Worm (Caenorhabditis elegans) whole organism, dauer: ENCODE results near the gene EGAP1.5.

ENCODE experiments used
- unc-62 ChIP-seq: sonication (generic microtip); optimal IDR thresholded peaks from 2 replicates; lab custom pipeline; 2017; ENCODE audit warnings: missing biosample characterization, missing genetic modification reagents, missing genetic modification characterization

Gene EGAP1.5

ce11 chrIII:5931433-5931994 lies at the start of gene EGAP1.5:
TSS of gene EGAP1.5 (plus strand) at chrIII:5931721.
- no peak for TF ChIP-seq unc-62 (GFP tag; lab: Kevin White, UChicago)

DNA sequence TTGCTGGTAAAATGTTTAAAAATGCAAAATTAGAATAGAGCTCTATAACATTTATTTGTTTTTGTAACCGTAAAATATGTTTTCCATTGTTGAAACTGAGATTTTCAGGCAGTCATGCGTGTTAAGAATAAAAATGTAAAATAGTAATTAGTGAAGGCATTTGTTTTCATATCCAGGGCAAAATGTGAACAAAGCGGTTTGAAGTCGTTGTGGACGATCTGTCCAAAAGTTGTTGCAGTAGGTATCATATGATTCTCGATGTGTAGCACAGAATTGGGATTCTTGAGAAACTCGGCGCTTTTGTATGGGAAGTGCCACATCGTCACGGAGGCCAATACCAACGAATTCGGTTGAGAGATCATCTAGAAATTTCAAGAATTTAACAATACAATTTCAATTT lies 49.2 kb upstream of the EGAP1.5 start:
- no peak for TF ChIP-seq unc-62 (GFP tag; lab: Kevin White, UChicago)

ce11 chrIII:5882823-5883222 lies 48.7 kb upstream of the EGAP1.5 start, which contains the start of gene F01F1.14:
TSS of gene F01F1.14 (minus strand) at chrIII:5882923.
- TF ChIP-seq unc-62 (GFP tag; lab: Kevin White, UChicago) = no peak

ce11 chrIII:5883517-5883916 lies 48.0 kb upstream of the EGAP1.5 start:
- no peak for TF ChIP-seq unc-62 (GFP tag; lab: Kevin White, UChicago)

ce11 chrIII:5884007-5884406 lies 47.5 kb upstream of the EGAP1.5 start, which contains the start of gene C28H8.5:
TSS of gene C28H8.5 (plus strand) at chrIII:5884307.
- TF ChIP-seq unc-62 (GFP tag; lab: Kevin White, UChicago) = no peak

DNA sequence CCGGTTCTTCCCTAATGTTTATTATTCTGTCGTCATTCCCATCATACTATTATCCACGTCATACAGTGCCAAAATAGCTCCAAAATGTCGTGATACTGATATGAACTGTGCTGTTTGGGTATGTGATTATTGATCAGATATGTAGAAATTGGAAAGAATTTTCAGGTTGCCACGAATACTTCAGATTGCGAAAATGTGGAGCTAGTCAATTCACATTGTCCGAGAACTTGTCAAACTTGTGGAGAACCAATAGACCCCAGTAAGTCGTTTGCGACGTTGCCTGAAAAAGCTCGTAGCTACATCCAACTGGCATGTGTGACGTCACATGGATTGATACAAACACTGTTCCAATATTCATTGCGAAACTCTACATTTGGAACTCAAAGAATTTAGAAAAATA lies 47.1 kb upstream of the EGAP1.5 start:
- TF ChIP-seq unc-62 (GFP tag; lab: Kevin White, UChicago) = no peak

ce11 chrIII:5886893-5887292 lies 44.6 kb upstream of the EGAP1.5 start, which contains the start of gene C28H8.7:
TSS of gene C28H8.7 (minus strand) at chrIII:5886993.
- TF ChIP-seq unc-62 (GFP tag; lab: Kevin White, UChicago) = no peak

DNA sequence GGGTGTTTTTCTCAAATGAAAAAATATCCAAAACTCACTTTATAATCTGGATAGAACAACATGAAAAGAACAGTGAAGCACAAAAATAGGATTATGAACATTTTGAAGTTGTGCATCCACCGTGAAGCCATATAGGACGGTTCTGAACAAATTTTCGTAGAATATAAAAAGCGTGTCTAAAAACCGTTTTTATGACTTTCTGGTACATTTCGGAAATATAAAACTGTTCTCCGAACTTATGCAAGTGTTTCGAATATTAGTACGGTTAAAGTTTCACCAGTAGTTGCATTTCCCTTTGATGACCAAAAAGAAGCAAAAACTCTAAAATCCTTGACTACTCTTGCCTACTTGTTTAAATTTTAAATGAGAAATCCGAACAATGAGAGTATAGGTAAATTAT lies 42.8 kb upstream of the EGAP1.5 start, which contains the start of gene C28H8.8:
Gene C28H8.8, minus strand, starts transcription at position 101 of the 400 bp plus-strand sequence.
- no peak for TF ChIP-seq unc-62 (GFP tag; lab: Kevin White, UChicago)

DNA sequence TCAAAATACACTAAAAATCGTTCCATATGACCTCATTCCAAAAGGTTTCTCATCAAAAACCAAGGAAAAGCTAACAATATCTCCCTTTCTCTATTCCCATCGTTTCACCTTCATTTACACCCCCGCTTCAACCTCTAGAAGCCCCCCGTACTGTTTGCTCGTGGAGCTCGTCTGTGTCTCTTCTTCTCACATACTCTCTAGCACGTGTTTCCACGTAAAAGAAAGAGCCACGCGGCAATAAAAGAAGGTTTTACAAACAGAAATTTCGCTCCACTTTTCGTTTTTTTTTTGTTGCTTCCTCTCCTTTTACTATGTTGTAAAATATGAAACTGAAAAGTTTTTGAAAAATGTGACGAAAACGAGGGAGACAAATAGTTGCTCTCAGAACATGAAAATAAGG lies 38.6 kb upstream of the EGAP1.5 start:
- TF ChIP-seq unc-62 (GFP tag; lab: Kevin White, UChicago) = no peak

ce11 chrIII:5895913-5896312 lies 35.6 kb upstream of the EGAP1.5 start, which contains the start of gene pxl-1:
TSS of gene pxl-1 (minus strand) at chrIII:5896013.
- TF ChIP-seq unc-62 (GFP tag; lab: Kevin White, UChicago) = no peak

- no peak for TF ChIP-seq unc-62 (GFP tag; lab: Kevin White, UChicago)
Measured at ce11 chrIII:5897468-5897867, 34.1 kb upstream of the EGAP1.5 start.

DNA sequence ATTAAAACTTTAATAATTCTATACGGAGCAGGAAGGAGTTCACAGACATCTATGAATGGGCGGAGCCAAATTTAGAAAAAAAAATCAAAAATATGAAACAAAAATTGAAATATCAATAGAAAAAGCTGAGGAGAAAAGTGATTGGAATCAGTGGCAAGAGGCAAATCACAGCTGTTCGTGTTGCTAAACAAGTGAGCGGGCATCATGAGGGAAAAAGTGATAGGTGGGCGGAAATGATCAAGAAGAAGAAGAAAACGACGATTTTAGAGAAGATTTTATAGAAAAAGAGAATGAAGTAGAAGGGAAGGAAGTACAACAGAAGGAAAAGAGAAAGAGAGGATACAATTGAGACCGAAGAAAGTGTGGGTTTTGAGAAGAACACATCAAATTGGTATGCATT lies 32.9 kb upstream of the EGAP1.5 start:
- TF ChIP-seq unc-62 (GFP tag; lab: Kevin White, UChicago) = no peak

DNA sequence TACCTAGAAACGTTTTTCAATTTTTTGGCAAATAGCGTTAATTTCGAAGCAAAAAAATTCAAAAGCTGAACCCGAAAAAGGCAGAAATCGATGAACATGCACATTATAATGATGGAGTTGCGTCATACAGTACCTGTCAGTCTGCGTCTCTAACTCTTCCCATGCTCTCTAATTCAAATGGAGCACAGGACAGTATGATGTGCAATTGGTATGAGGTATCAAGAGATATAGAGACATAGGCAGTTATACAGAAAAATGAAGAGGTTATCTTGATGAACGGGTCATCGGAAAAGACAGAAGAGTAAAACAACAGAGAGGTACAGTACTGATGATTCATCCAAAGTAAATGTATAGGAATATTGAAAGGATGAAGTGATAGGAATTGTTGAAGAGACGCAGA lies 30.8 kb upstream of the EGAP1.5 start:
- no peak for TF ChIP-seq unc-62 (GFP tag; lab: Kevin White, UChicago)

- no peak for TF ChIP-seq unc-62 (GFP tag; lab: Kevin White, UChicago)
Measured at ce11 chrIII:5902558-5902957, 29.0 kb upstream of the EGAP1.5 start.

DNA sequence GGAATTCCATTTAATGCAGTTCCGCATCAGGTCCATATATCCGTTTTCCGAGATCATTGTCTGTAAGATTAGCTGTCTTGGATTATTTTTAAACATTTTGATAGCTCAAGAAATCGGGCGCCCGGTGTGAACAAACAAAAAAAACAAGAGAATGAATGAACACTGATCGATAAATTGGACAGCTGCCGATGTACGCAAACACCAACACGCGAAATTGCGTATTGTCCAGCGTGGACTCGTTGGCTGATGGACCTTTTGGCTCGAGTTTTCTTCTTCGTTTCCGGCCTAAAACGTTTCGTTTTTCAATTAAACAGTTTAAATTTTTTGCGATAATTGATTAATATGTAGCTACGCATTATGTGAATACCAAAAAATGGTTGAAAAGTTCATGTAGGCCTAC lies 25.5 kb upstream of the EGAP1.5 start, which contains the start of gene dpff-1:
Gene dpff-1, minus strand, starts transcription at position 288 of the 400 bp plus-strand sequence.
- TF ChIP-seq unc-62 (GFP tag; lab: Kevin White, UChicago) = no peak

DNA sequence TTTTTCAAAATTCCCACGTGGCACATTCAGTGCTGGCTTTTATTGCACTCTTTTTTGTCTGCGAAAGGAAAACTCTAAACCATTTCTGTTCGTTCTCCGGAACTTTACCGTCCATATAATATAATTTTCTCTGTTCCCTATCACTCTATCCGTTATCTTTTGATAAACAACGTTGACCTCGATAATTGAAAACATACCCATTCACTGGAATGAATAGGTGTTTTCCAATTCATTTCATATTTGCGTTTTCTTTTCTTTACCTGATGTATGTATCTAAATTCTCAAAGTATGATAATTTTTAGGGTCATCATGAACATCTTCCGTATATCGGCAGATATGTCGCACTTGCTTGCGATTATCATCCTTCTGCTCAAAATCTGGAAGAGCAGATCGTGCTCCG lies 24.8 kb upstream of the EGAP1.5 start, which contains the start of gene erd-2.2:
Gene erd-2.2, plus strand, starts transcription at position 301 of the 400 bp plus-strand sequence.
- no peak for TF ChIP-seq unc-62 (GFP tag; lab: Kevin White, UChicago)

DNA sequence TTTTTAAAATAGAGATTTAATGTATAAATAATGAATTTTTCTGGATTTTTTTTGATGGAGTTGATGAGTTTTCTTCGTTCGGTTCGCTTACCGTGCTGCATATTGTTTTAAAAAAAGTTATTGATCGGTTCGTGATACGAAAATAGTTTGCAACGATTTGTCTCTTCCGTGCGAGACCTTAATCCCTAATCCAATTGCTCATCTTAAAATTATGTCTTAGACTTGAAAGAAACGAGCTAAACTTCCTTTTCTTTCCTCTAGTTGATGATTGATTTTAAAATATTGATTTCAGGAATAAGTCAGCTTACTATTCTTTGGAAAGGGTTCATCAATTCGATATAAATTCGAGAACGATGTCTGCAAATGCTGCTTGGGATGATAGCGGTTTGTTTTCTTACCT lies 23.1 kb upstream of the EGAP1.5 start, which contains the start of gene C28H8.3:
Gene C28H8.3, plus strand, starts transcription at position 293 of the 400 bp plus-strand sequence.
- no peak for TF ChIP-seq unc-62 (GFP tag; lab: Kevin White, UChicago)
